Worm (Caenorhabditis elegans) whole organism, L2 larva: ENCODE results near the gene vem-1.

ENCODE experiments used
- C34F6.9 ChIP-seq: fragments of 150-350 bp; optimal IDR thresholded peaks from 2 replicates; lab custom pipeline; 2014; ENCODE audit warnings: missing biosample characterization, missing genetic modification characterization
- F13H6.1 ChIP-seq: sonication (generic microtip); optimal IDR thresholded peaks from 2 replicates; lab custom pipeline; 2016; ENCODE audit warnings: missing genetic modification characterization, missing compliant biosample characterization
- R02D3.7 ChIP-seq: fragments of 150-350 bp; optimal IDR thresholded peaks from 2 replicates; lab custom pipeline; 2014; ENCODE audit warnings: missing biosample characterization, missing genetic modification characterization
- ZK546.5 ChIP-seq: sonication (generic microtip); optimal IDR thresholded peaks from 2 replicates; lab custom pipeline; 2017; ENCODE audit warnings: missing biosample characterization, missing genetic modification characterization
- aly-2 ChIP-seq: fragments of 150-350 bp; optimal IDR thresholded peaks from 2 replicates; lab custom pipeline; 2014; ENCODE audit warnings: missing biosample characterization, missing genetic modification characterization
- blmp-1 ChIP-seq: sonication (generic microtip); optimal IDR thresholded peaks from 2 replicates; lab custom pipeline; 2017; ENCODE audit warnings: missing genetic modification characterization, mild to moderate bottlenecking, missing compliant biosample characterization, antibody characterized with exemption, moderate library complexity; ENCODE audit not compliant: insufficient read depth
- ceh-16 ChIP-seq: fragments of 150-350 bp; optimal IDR thresholded peaks from 2 replicates; lab custom pipeline; 2014; ENCODE audit warnings: missing biosample characterization, missing genetic modification characterization
- crh-2 ChIP-seq: sonication (generic microtip); optimal IDR thresholded peaks from 2 replicates; lab custom pipeline; 2017; ENCODE audit warnings: missing biosample characterization, missing genetic modification characterization
- egl-27 ChIP-seq: sonication (generic microtip); optimal IDR thresholded peaks from 3 replicates; lab custom pipeline; 2017; ENCODE audit warnings: missing biosample characterization, missing genetic modification reagents, missing genetic modification characterization
- elt-1 ChIP-seq: fragments of 150-350 bp; optimal IDR thresholded peaks from 2 replicates; lab custom pipeline; 2014; ENCODE audit warnings: missing biosample characterization, missing genetic modification characterization
- lin-39 ChIP-seq: fragments of 150-350 bp; optimal IDR thresholded peaks from 2 replicates; lab custom pipeline; 2014; ENCODE audit warnings: missing biosample characterization, missing genetic modification reagents, missing genetic modification characterization
- lsy-2 ChIP-seq, 2 experiments: fragments of 150-350 bp in 1 of 2; sonication (generic microtip) in 1 of 2; optimal IDR thresholded peaks; 2 replicates each; lab custom pipeline; 2014 to 2017; ENCODE audit warnings: missing biosample characterization in 2 of 2, missing genetic modification characterization in 2 of 2
- mab-5 ChIP-seq: fragments of 150-350 bp; optimal IDR thresholded peaks from 2 replicates; lab custom pipeline; 2014; ENCODE audit warnings: missing biosample characterization, missing genetic modification characterization
- mbf-1 ChIP-seq: sonication (generic microtip); optimal IDR thresholded peaks from 2 replicates; lab custom pipeline; 2017; ENCODE audit warnings: missing biosample characterization, missing genetic modification characterization
- nhr-10 ChIP-seq: sonication (generic microtip); optimal IDR thresholded peaks from 2 replicates; lab custom pipeline; 2017; ENCODE audit warnings: missing biosample characterization, missing genetic modification characterization
- nhr-129 ChIP-seq: fragments of 150-350 bp; optimal IDR thresholded peaks from 2 replicates; lab custom pipeline; 2014; ENCODE audit warnings: missing biosample characterization, missing genetic modification characterization
- nhr-21 ChIP-seq: fragments of 150-350 bp; optimal IDR thresholded peaks from 2 replicates; lab custom pipeline; 2014; ENCODE audit warnings: missing biosample characterization, missing genetic modification characterization
- nhr-23 ChIP-seq: fragments of 150-350 bp; optimal IDR thresholded peaks from 2 replicates; lab custom pipeline; 2014; ENCODE audit warnings: missing biosample characterization, missing genetic modification reagents, missing genetic modification characterization
- peb-1 ChIP-seq: fragments of 150-350 bp; optimal IDR thresholded peaks from 2 replicates; lab custom pipeline; 2014; ENCODE audit warnings: missing biosample characterization, missing genetic modification characterization
- sem-4 ChIP-seq: fragments of 150-350 bp; optimal IDR thresholded peaks from 2 replicates; lab custom pipeline; 2014; ENCODE audit warnings: missing biosample characterization, missing genetic modification reagents, missing genetic modification characterization
- skn-1 ChIP-seq: sonication (generic microtip); optimal IDR thresholded peaks from 2 replicates; lab custom pipeline; 2017; ENCODE audit warnings: missing biosample characterization, missing genetic modification characterization
- sma-3 ChIP-seq: sonication (generic microtip); optimal IDR thresholded peaks from 2 replicates; lab custom pipeline; 2016; ENCODE audit warnings: missing genetic modification reagents, missing genetic modification characterization, missing compliant biosample characterization
- sma-9 ChIP-seq, 2 experiments: fragments of 150-350 bp in 1 of 2; sonication (generic microtip) in 1 of 2; optimal IDR thresholded peaks; 2 replicates each; lab custom pipeline; 2014 to 2016; ENCODE audit warnings: missing genetic modification characterization in 2 of 2, mild to moderate bottlenecking in 1 of 2, missing biosample characterization in 1 of 2, missing compliant biosample characterization in 1 of 2, missing genetic modification reagents in 1 of 2, moderate library complexity in 1 of 2
- snpc-4 ChIP-seq: fragments of 150-350 bp; optimal IDR thresholded peaks from 2 replicates; lab custom pipeline; 2014; ENCODE audit warnings: missing biosample characterization, missing genetic modification characterization
- unc-39 ChIP-seq: fragments of 150-350 bp; optimal IDR thresholded peaks from 2 replicates; lab custom pipeline; 2014; ENCODE audit warnings: missing biosample characterization, missing genetic modification characterization
- unc-62 ChIP-seq: fragments of 150-350 bp; optimal IDR thresholded peaks from 2 replicates; lab custom pipeline; 2014; ENCODE audit warnings: missing biosample characterization, missing genetic modification reagents, missing genetic modification characterization
- zag-1 ChIP-seq: fragments of 150-350 bp; optimal IDR thresholded peaks from 2 replicates; lab custom pipeline; 2014; ENCODE audit warnings: missing biosample characterization, missing genetic modification characterization
- ztf-11 ChIP-seq: sonication (generic microtip); optimal IDR thresholded peaks from 2 replicates; lab custom pipeline; 2017; ENCODE audit warnings: missing biosample characterization, missing genetic modification characterization
- ztf-4 ChIP-seq: fragments of 150-350 bp; optimal IDR thresholded peaks from 2 replicates; lab custom pipeline; 2014; ENCODE audit warnings: missing biosample characterization, missing genetic modification characterization

vem-1 gene

ce11 chrX:8053008-8053441 lies 35.3 kb downstream of the vem-1 start:
- TF ChIP-seq elt-1 (tag; lab: Kevin White, UChicago) = no peak
- peak in 1 of 2 experiments; percentile 39 for TF ChIP-seq lsy-2 (tag; optimal IDR thresholded peaks at IDR 0.05; lab: Kevin White, UChicago)
- peak; percentile 48 for TF ChIP-seq sma-9 (GFP tag; optimal IDR thresholded peaks at IDR 0.05; lab: Kevin White, UChicago)
- TF ChIP-seq sma-9 (tag; optimal IDR thresholded peaks at IDR 0.05; lab: Kevin White, UChicago) = no peak
- TF ChIP-seq nhr-129 = peak; percentile 30
- TF ChIP-seq F13H6.1 = peak; percentile 80
- TF ChIP-seq ztf-4 (tag; lab: Kevin White, UChicago) = no peak
- TF ChIP-seq sma-3 = no peak
- TF ChIP-seq mbf-1 (tag; lab: Kevin White, UChicago) = no peak

ce11 chrX:8052055-8052454 lies 36.3 kb downstream of the vem-1 start:
- TF ChIP-seq ceh-16 (tag; lab: Kevin White, UChicago) (no peak), unc-62 (GFP tag; lab: Kevin White, UChicago) (no peak), R02D3.7 (tag; lab: Kevin White, UChicago) (no peak), lin-39 (tag; lab: Kevin White, UChicago) (no peak), C34F6.9 (tag; lab: Kevin White, UChicago) (no peak), zag-1 (tag; lab: Kevin White, UChicago) (no peak), nhr-23 (no peak), lsy-2 (tag; optimal IDR thresholded peaks at IDR 0.05; lab: Kevin White, UChicago) (no peak), ztf-11 (no peak), crh-2 (tag; lab: Kevin White, UChicago) (no peak), egl-27 (tag; lab: Kevin White, UChicago) (no peak), peb-1 (no peak), mab-5 (no peak), aly-2 (tag; lab: Kevin White, UChicago) (no peak), skn-1 (no peak), snpc-4 (tag; lab: Kevin White, UChicago) (no peak), elt-1 (tag; lab: Kevin White, UChicago) (no peak)

ce11 chrX:8048637-8049036 lies 39.7 kb downstream of the vem-1 start:
- TF ChIP-seq sma-9 (GFP tag; optimal IDR thresholded peaks at IDR 0.05; lab: Kevin White, UChicago) = peak; percentile 32
- TF ChIP-seq sma-9 (tag; optimal IDR thresholded peaks at IDR 0.05; lab: Kevin White, UChicago) = no peak
- TF ChIP-seq nhr-21 (tag; lab: Kevin White, UChicago) = peak; percentile 36
- TF ChIP-seq crh-2 (tag; lab: Kevin White, UChicago) = peak; percentile 46
- TF ChIP-seq sem-4 (tag; lab: Kevin White, UChicago) = no peak
- no peak for TF ChIP-seq ZK546.5 (tag; lab: Kevin White, UChicago)
- peak; percentile 44 for TF ChIP-seq sma-3
- TF ChIP-seq nhr-10 (tag; lab: Kevin White, UChicago) = no peak

- no peak for TF ChIP-seq unc-39 (tag; lab: Kevin White, UChicago)
- TF ChIP-seq blmp-1 (tag; lab: Kevin White, UChicago) = peak; percentile 79
Measured at ce11 chrX:8045152-8045551, 43.2 kb downstream of the vem-1 start, which contains the start of gene C18A11.4. Gene C18A11.4 (plus strand): TSS chrX:8045518.

- TF ChIP-seq unc-39 (tag; lab: Kevin White, UChicago) = no peak
Measured at ce11 chrX:8040967-8041366, 47.4 kb downstream of the vem-1 start, which contains the start of gene xol-1. Gene xol-1 (plus strand): TSS chrX:8041313.
